Fruit fly (Drosophila melanogaster): Measurements from ENCODE around the gene fon.

- TF ChIP-seq CG13204 (GFP tag; optimal IDR thresholded peaks at IDR 0.05): no peak
- no peak for TF ChIP-seq CG8159 (tag; optimal IDR thresholded peaks at IDR 0.05)
- TF ChIP-seq CG34367 (tag; optimal IDR thresholded peaks at IDR 0.05): no peak
- no peak for TF ChIP-seq CG10348 (GFP tag; IDR thresholded peaks at IDR 0.05)
- TF ChIP-seq Snoo (tag; optimal IDR thresholded peaks at IDR 0.05): no peak
Measured at dm6 chr2L:19380630-19381029, 5.4 kb downstream of the fon start, which contains the start of gene CG17350.
